Fruit fly (Drosophila melanogaster) whole organism, embryonic: ENCODE data around the gene CG17118.
A peak's percentile ranks its signal among the peaks of the same experiment; 100 is the strongest.

Source experiments
- CG30020 ChIP-seq: fragments of 200-800 bp; optimal IDR thresholded peaks from 2 replicates; lab custom pipeline; 2019; ENCODE audit warnings: missing biosample characterization, mild to moderate bottlenecking, missing genetic modification characterization, moderate library complexity
- CG6813 ChIP-seq: fragments of 200-800 bp; sonication (Bioruptor generic); optimal IDR thresholded peaks from 2 replicates; lab custom pipeline; 2017; ENCODE audit warnings: missing biosample characterization, missing genetic modification characterization, mild to moderate bottlenecking, moderate library complexity, missing genetic modification reagents
- eyg ChIP-seq: fragments of 200-800 bp; sonication (Bioruptor generic); optimal IDR thresholded peaks from 3 replicates; lab custom pipeline; 2016; ENCODE audit warnings: missing biosample characterization, missing genetic modification characterization
- grn ChIP-seq: fragments of 200-800 bp; sonication (Bioruptor generic); optimal IDR thresholded peaks from 3 replicates; lab custom pipeline; 2017; ENCODE audit warnings: missing biosample characterization, missing genetic modification characterization
- hb ChIP-seq: fragments of 200-800 bp; sonication (Bioruptor generic); IDR thresholded peaks from 3 replicates; pipeline ENCODE4 v1.3.6; 2022; ENCODE audit warnings: missing biosample characterization, missing genetic modification characterization; ENCODE audit not compliant: partially characterized antibody

DNA sequence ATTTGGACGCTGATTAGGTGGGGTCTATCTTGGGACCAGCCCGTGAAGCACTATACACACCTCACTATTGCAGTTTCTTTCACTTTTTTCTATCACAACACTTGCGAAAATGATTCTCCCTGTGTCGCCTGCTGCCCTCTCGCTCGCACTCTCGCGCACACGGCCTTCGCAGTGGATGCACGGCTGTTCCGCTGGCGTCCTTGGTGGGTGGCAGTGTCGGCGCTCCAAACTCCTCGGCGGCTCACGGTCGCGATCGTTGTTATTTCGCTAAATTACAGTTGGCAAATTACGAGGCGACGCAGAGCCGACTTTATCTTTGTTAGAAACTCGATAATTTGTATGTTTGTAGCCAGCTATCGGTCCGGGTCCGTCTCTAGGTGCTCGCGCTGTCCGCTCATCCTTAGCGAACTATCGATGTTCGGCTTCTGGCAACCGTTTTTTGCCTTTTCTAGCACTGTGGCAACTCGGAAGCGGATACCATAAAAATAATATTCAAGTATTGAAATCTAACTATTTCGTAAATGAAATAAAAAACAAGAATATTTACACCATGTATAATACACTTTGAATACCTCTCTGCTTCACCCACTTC lies 37.6 kb downstream of the CG17118 start, which contains the start of gene Ubc2:
- peak; percentile 35 for TF ChIP-seq CG30020 (tag; lab: Kevin White, UChicago)
- TF ChIP-seq CG6813 (GFP tag; lab: Kevin White, UChicago): no peak
- TF ChIP-seq hb (GFP tag; lab: Robert Waterston, UW): peak; percentile 73
- peak; percentile 15 for TF ChIP-seq eyg (GFP tag; lab: Kevin White, UChicago)
- TF ChIP-seq grn (GFP tag; lab: Kevin White, UChicago): no peak
